Fruit fly (Drosophila melanogaster): Measurements from ENCODE around the gene CG15888.

The CG15888 gene

DNA sequence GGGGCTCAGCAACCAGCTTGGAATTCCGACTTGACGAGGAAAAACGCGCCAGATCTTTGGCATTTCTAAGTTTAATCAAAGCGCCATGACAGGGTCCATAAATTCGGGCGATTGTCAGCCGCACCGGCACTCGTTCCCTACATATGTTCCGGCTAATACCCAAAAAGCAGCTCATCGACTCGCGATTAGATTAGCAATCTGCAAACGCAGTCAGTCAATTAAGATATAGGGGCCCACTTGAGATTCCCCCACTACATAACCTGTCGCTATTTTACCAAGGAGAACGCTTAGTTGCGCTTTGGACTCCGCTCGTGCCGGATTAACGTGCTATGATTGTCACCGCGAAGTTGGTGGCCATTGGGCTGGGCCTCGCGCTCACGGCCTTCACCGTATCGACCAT is 8.1 kb upstream of the CG15888 start, which contains the start of gene CG8773:
CG8773 (plus strand) TSS at position 288 of the 400 bp plus-strand sequence.
- TF ChIP-seq Sox14 (GFP tag; optimal IDR thresholded peaks at IDR 0.05) = no peak
- peak; percentile 19 for TF ChIP-seq vri (GFP tag; optimal IDR thresholded peaks at IDR 0.05)
- TF ChIP-seq Blimp-1 (GFP tag; optimal IDR thresholded peaks at IDR 0.05) = no peak
- no peak for TF ChIP-seq CG8119 (GFP tag; IDR thresholded peaks at IDR 0.05)

DNA sequence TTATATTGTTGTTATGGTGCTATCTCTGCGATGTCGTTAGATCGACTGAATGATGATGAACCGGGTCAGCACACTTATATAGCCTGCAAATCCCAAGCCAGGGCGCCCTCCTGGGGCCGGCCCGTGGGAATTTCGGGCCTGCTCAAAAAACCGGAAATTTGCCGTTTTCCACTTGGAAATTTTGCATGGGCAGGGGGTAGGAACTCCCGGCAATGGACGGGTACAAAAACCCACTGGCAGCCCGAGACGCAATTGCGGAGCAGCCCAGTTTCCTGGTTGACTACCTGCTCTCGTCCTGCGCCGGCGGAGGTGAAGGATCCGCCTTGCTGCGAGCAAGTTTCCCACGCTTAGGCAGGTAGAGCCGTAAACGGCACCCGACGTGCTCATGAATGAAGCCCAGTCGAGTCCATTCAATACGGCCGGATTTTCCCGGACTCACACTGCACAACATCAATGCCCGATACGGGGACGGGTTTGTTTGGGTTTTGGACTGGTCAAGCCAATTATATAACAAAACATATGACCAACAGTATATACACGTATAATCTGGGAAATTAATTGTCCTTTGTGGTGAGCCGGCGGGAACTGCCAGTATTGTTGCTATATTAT is 6.9 kb upstream of the CG15888 start, which contains the start of gene wntD:
wntD (minus strand) TSS at position 51 of the 609 bp plus-strand sequence.
- TF ChIP-seq CG6808 (GFP tag; optimal IDR thresholded peaks at IDR 0.05) (no peak), CG6163 (GFP tag; IDR thresholded peaks at IDR 0.05) (no peak), CG8319 (GFP tag; optimal IDR thresholded peaks at IDR 0.05) (no peak), CG6792 (GFP tag; optimal IDR thresholded peaks at IDR 0.05) (no peak), CG10669 (GFP tag; optimal IDR thresholded peaks at IDR 0.05) (no peak), CG8632 (GFP tag; optimal IDR thresholded peaks at IDR 0.05) (no peak), CG16779 (tag; optimal IDR thresholded peaks at IDR 0.05) (no peak), topi (GFP tag; optimal IDR thresholded peaks at IDR 0.05) (no peak), Hr39 (GFP tag; optimal IDR thresholded peaks at IDR 0.05) (no peak), Hr38 (GFP tag; optimal IDR thresholded peaks at IDR 0.05) (no peak), pdm3 (GFP tag; optimal IDR thresholded peaks at IDR 0.05) (no peak), vri (GFP tag; optimal IDR thresholded peaks at IDR 0.05) (no peak), Gug (GFP tag; IDR thresholded peaks at IDR 0.05) (no peak)

DNA sequence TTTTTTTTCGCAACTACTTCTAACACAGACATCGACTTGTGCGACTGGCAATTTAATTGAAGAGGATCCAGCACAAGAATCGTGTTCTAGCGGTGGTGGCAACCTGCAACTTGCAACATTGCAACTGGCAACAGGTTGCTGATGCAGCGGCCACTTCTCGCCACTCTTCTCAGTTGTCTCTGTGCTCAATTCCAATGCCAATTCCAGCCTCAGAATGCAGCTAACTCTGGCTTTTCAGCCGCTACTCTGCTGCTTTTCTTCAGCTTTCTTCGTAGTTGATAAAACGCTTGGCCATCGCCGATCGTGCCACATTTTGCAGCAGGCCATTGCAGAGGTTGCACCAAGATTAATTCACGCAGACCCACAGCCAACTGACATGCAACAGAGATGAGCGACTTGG is 4.0 kb upstream of the CG15888 start, which contains the start of gene Osi22:
Osi22 (plus strand) TSS at position 301 of the 400 bp plus-strand sequence.
- no peak for TF ChIP-seq CG31627 (GFP tag; optimal IDR thresholded peaks at IDR 0.05)
- no peak for TF ChIP-seq CG6854 (GFP tag; optimal IDR thresholded peaks at IDR 0.05)
- TF ChIP-seq CG34406 (GFP tag; optimal IDR thresholded peaks at IDR 0.05) = no peak
- no peak for TF ChIP-seq net (GFP tag; optimal IDR thresholded peaks at IDR 0.05)
- no peak for TF ChIP-seq CG10669 (GFP tag; optimal IDR thresholded peaks at IDR 0.05)
- no peak for TF ChIP-seq vri (GFP tag; optimal IDR thresholded peaks at IDR 0.05)
- TF ChIP-seq spab (GFP tag; optimal IDR thresholded peaks at IDR 0.05) = no peak
- no peak for TF ChIP-seq Met (GFP tag; optimal IDR thresholded peaks at IDR 0.05)
- TF ChIP-seq achi (GFP tag; optimal IDR thresholded peaks at IDR 0.05) = no peak
- TF ChIP-seq CG8632 (GFP tag; optimal IDR thresholded peaks at IDR 0.05) = no peak
- no peak for TF ChIP-seq Sox102F (GFP tag; optimal IDR thresholded peaks at IDR 0.05)
- TF ChIP-seq Smox (GFP tag; optimal IDR thresholded peaks at IDR 0.05) = no peak
- no peak for TF ChIP-seq CG15336 (GFP tag; IDR thresholded peaks at IDR 0.05)
- no peak for TF ChIP-seq CG8319 (GFP tag; optimal IDR thresholded peaks at IDR 0.05)
- TF ChIP-seq Sox15 (GFP tag; optimal IDR thresholded peaks at IDR 0.05) = no peak
- no peak for TF ChIP-seq CG6792 (GFP tag; optimal IDR thresholded peaks at IDR 0.05)
- TF ChIP-seq cyc (GFP tag; optimal IDR thresholded peaks at IDR 0.05) = no peak
- TF ChIP-seq Hr4 (GFP tag; optimal IDR thresholded peaks at IDR 0.05) = no peak
- no peak for TF ChIP-seq Eip75B (GFP tag; optimal IDR thresholded peaks at IDR 0.05)
- no peak for TF ChIP-seq CG11294 (GFP tag; IDR thresholded peaks at IDR 0.05)

DNA sequence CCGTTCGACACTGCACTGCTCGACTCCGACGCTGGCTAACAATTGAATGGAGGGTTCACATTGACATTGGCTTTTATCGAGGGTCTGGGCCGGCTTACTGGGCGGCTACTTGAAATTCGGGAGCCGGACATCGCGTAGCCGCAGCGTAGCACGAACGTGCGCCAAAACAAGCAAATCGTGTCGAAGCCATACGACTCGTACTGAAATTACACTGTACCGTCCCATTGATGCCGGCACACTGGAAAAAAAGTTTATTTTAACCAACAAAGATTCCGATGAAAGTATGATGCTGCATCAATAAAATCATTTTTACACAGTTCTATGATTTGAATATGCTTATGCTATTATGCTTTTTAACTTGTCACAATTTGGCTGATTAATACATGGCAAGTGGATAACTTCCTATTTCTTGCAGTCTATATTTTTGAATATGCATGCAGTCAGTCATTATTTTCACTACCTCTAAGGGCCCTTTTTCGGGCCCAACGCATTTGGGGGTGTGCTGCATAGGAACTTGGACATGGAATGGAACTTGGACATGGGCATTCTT is 2.5 kb upstream of the CG15888 start, which contains the start of gene apn:
apn (minus strand) TSS at position 51 of the 550 bp plus-strand sequence.
- TF ChIP-seq eg (GFP tag; IDR thresholded peaks at IDR 0.05) (peak; percentile 60; the same call in 2 of the 3 replicates), CG6854 (GFP tag; optimal IDR thresholded peaks at IDR 0.05) (no peak), CG15336 (GFP tag; IDR thresholded peaks at IDR 0.05) (peak; percentile 33; the same call in 1 of the 2 replicates), CG32006 (GFP tag; optimal IDR thresholded peaks at IDR 0.05) (peak; percentile 40)

DNA sequence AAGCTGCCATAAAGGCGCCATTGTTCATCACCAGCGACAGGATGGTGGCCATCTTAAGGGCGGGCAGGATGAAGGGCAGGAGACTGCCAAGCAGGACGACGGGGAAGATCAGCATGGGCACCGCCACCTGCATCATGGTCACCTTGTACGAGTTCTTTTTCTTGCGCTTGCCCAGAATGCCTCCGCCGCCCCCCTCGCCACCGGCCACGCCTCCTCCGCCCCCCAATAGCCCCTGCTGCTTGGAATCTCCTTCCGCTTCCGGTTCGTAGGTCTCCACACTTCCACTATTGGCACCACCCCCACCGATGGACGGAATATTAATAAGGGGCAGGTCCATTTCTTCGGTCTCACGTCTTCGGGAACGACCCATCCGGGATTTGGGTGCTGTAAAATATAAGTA is 1.2 kb downstream of the CG15888 start:
- TF ChIP-seq CG31627 (GFP tag; optimal IDR thresholded peaks at IDR 0.05) (no peak), CG6792 (GFP tag; optimal IDR thresholded peaks at IDR 0.05) (no peak), CG11902 (GFP tag; optimal IDR thresholded peaks at IDR 0.05) (no peak), CG15336 (GFP tag; IDR thresholded peaks at IDR 0.05) (no peak), lz (GFP tag; optimal IDR thresholded peaks at IDR 0.05) (no peak), CG3919 (GFP tag; optimal IDR thresholded peaks at IDR 0.05) (no peak), CG4318 (GFP tag; optimal IDR thresholded peaks at IDR 0.05) (no peak), CG6163 (GFP tag; IDR thresholded peaks at IDR 0.05) (no peak), CG6276 (GFP tag; optimal IDR thresholded peaks at IDR 0.05) (no peak), fkh (GFP tag; optimal IDR thresholded peaks at IDR 0.05) (no peak), dac (GFP tag; optimal IDR thresholded peaks at IDR 0.05) (no peak), CG10631 (GFP tag; optimal IDR thresholded peaks at IDR 0.05) (no peak), topi (GFP tag; optimal IDR thresholded peaks at IDR 0.05) (no peak), CG3032 (tag; optimal IDR thresholded peaks at IDR 0.05) (no peak), Eip78C (GFP tag) (no peak), Eip93F (GFP tag; optimal IDR thresholded peaks at IDR 0.05) (no peak), vri (GFP tag; optimal IDR thresholded peaks at IDR 0.05) (no peak)
